Fruit fly (Drosophila melanogaster) whole organism: Measurements from ENCODE around the gene simj.

ENCODE experiments used
- CG8478 ChIP-seq: fragments of >200 bp; optimal IDR thresholded peaks from 2 replicates; lab custom pipeline; 2018; ENCODE audit warnings: inconsistent platforms
- EcR ChIP-seq, 2 experiments: fragments of >200 bp; optimal IDR thresholded peaks; 2 replicates each; lab custom pipeline; 2017; ENCODE audit warnings: missing biosample characterization in 2 of 2, missing genetic modification characterization in 2 of 2, missing genetic modification reagents in 2 of 2
- pan ChIP-seq: fragments of >200 bp; optimal IDR thresholded peaks from 2 replicates; lab custom pipeline; 2017

dm6 chr3L:10641589-10641988 is 22.9 kb upstream of the simj start, which contains the start of gene CG14154:
- TF ChIP-seq EcR (GFP tag; optimal IDR thresholded peaks at IDR 0.05; lab: Kevin White, UChicago) = no peak
- TF ChIP-seq CG8478 (lab: Kevin White, UChicago) = no peak
- no peak for TF ChIP-seq pan (lab: Kevin White, UChicago)
